Fruit fly (Drosophila melanogaster) whole organism, embryonic: ENCODE data around the gene CG18577.
A peak's percentile ranks its signal among the peaks of the same experiment; 100 is the strongest.

ENCODE experiments used
- CG11398 ChIP-seq: fragments of 200-800 bp; sonication (Bioruptor generic); optimal IDR thresholded peaks from 2 replicates; lab custom pipeline; 2016; ENCODE audit warnings: missing biosample characterization, missing genetic modification characterization
- CG11504 ChIP-seq: fragments of 200-800 bp; sonication (Bioruptor generic); optimal IDR thresholded peaks from 3 replicates; lab custom pipeline; 2019; ENCODE audit warnings: missing biosample characterization, mild to moderate bottlenecking, missing genetic modification characterization, moderate library complexity
- CG14014 ChIP-seq: fragments of 200-800 bp; sonication (Bioruptor generic); IDR thresholded peaks from 2 replicates; pipeline ENCODE4 v1.3.6; 2022; ENCODE audit warnings: missing biosample characterization, missing genetic modification characterization
- CG14050 ChIP-seq: fragments of 200-800 bp; sonication (Bioruptor generic); IDR thresholded peaks from 3 replicates; pipeline ENCODE4 v1.3.6; 2022; ENCODE audit warnings: missing biosample characterization, missing genetic modification characterization
- CG14441 ChIP-seq: fragments of 200-800 bp; sonication (Bioruptor generic); IDR thresholded peaks from 2 replicates; pipeline ENCODE4 v1.3.6; 2022; ENCODE audit warnings: missing biosample characterization, missing genetic modification characterization
- CG1647 ChIP-seq: fragments of 200-800 bp; sonication (Bioruptor generic); optimal IDR thresholded peaks from 3 replicates; lab custom pipeline; 2016; ENCODE audit warnings: missing biosample characterization, missing genetic modification characterization
- CG16815 ChIP-seq: fragments of 200-800 bp; sonication (Bioruptor generic); optimal IDR thresholded peaks from 3 replicates; lab custom pipeline; 2017; ENCODE audit warnings: missing biosample characterization, mild to moderate bottlenecking, missing genetic modification characterization
- CG17361 ChIP-seq: fragments of 200-800 bp; sonication (Bioruptor generic); IDR thresholded peaks from 3 replicates; pipeline ENCODE4 v1.3.6; 2022; ENCODE audit warnings: missing biosample characterization, missing genetic modification characterization
- CG17912 ChIP-seq: fragments of 200-800 bp; sonication (Bioruptor generic); optimal IDR thresholded peaks from 2 replicates; lab custom pipeline; 2018; ENCODE audit warnings: missing biosample characterization, mild to moderate bottlenecking, missing genetic modification characterization
- CG18619 ChIP-seq: fragments of 200-800 bp; sonication (Bioruptor generic); optimal IDR thresholded peaks from 3 replicates; lab custom pipeline; 2017; ENCODE audit warnings: missing biosample characterization, mild to moderate bottlenecking, missing genetic modification characterization
- CG2129 ChIP-seq: fragments of 200-800 bp; sonication (Bioruptor generic); IDR thresholded peaks from 2 replicates; pipeline ENCODE4 v1.3.6; 2022; ENCODE audit warnings: missing biosample characterization, missing genetic modification characterization; ENCODE audit not compliant: partially characterized antibody
- CG2875 ChIP-seq: fragments of 200-800 bp; sonication (Bioruptor generic); optimal IDR thresholded peaks from 2 replicates; lab custom pipeline; 2017; ENCODE audit warnings: missing biosample characterization, mild to moderate bottlenecking, missing genetic modification characterization, missing genetic modification reagents
- CG30020 ChIP-seq: fragments of 200-800 bp; optimal IDR thresholded peaks from 2 replicates; lab custom pipeline; 2019; ENCODE audit warnings: missing biosample characterization, mild to moderate bottlenecking, missing genetic modification characterization, moderate library complexity
- CG33213 ChIP-seq: fragments of 200-800 bp; sonication (Bioruptor generic); optimal IDR thresholded peaks from 3 replicates; lab custom pipeline; 2016; ENCODE audit warnings: missing biosample characterization, missing genetic modification characterization
- CG4404 ChIP-seq: fragments of 200-800 bp; sonication (Bioruptor generic); IDR thresholded peaks from 2 replicates; pipeline ENCODE4 v1.3.6; 2022; ENCODE audit warnings: missing biosample characterization, missing genetic modification characterization
- CG4854 ChIP-seq: fragments of 200-800 bp; sonication (Bioruptor generic); optimal IDR thresholded peaks from 2 replicates; lab custom pipeline; 2016; ENCODE audit warnings: missing biosample characterization, missing genetic modification characterization, inconsistent platforms
- CG7786 ChIP-seq: fragments of 200-800 bp; sonication (Bioruptor generic); optimal IDR thresholded peaks from 2 replicates; lab custom pipeline; 2016; ENCODE audit warnings: missing biosample characterization, missing genetic modification characterization
- CG8359 ChIP-seq: fragments of 200-800 bp; sonication (Bioruptor generic); optimal IDR thresholded peaks from 2 replicates; lab custom pipeline; 2017; ENCODE audit warnings: missing biosample characterization, mild to moderate bottlenecking, missing genetic modification characterization, borderline replicate concordance
- D19B ChIP-seq: fragments of 200-800 bp; sonication (Bioruptor generic); optimal IDR thresholded peaks from 2 replicates; lab custom pipeline; 2017; ENCODE audit warnings: missing biosample characterization, mild to moderate bottlenecking, missing genetic modification characterization
- Dfd ChIP-seq, 2 experiments: fragments of >200 bp; optimal IDR thresholded peaks; 2 replicates each; lab custom pipeline; 2017; ENCODE audit warnings: missing biosample characterization in 2 of 2, missing genetic modification characterization in 2 of 2
- Hand ChIP-seq: fragments of 200-800 bp; sonication (Bioruptor generic); optimal IDR thresholded peaks from 2 replicates; lab custom pipeline; 2017; ENCODE audit warnings: mild to moderate bottlenecking, missing biosample characterization, missing genetic modification reagents, missing genetic modification characterization
- Hmr ChIP-seq: fragments of 200-800 bp; sonication (Bioruptor generic); optimal IDR thresholded peaks from 3 replicates; lab custom pipeline; 2017; ENCODE audit warnings: mild to moderate bottlenecking, missing biosample characterization, missing genetic modification reagents, missing genetic modification characterization
- Hr39 ChIP-seq: fragments of >200 bp; optimal IDR thresholded peaks from 2 replicates; lab custom pipeline; 2017
- Hr51 ChIP-seq, 2 experiments: fragments of 200-800 bp; sonication (Bioruptor generic); optimal IDR thresholded peaks; 2 replicates in 1 of 2; 3 replicates in 1 of 2; lab custom pipeline; 2016 to 2018; ENCODE audit warnings: missing biosample characterization in 2 of 2, missing genetic modification characterization in 2 of 2, mild to moderate bottlenecking in 1 of 2, moderate library complexity in 1 of 2
- Meics ChIP-seq: fragments of 200-800 bp; sonication (Bioruptor generic); optimal IDR thresholded peaks from 2 replicates; lab custom pipeline; 2017; ENCODE audit warnings: missing biosample characterization, mild to moderate bottlenecking, missing genetic modification characterization
- NFAT ChIP-seq: fragments of 200-800 bp; sonication (Bioruptor generic); IDR thresholded peaks from 2 replicates; pipeline ENCODE4 v1.3.6; 2022; ENCODE audit warnings: missing biosample characterization, missing genetic modification characterization
- Nf-YA ChIP-seq: fragments of 200-800 bp; sonication (Bioruptor generic); IDR thresholded peaks from 2 replicates; pipeline ENCODE4 v1.3.6; 2022; ENCODE audit warnings: missing biosample characterization, missing genetic modification characterization
- Ravus ChIP-seq: fragments of 200-800 bp; sonication (Bioruptor generic); IDR thresholded peaks from 2 replicates; pipeline ENCODE4 v1.3.6; 2022; ENCODE audit warnings: missing biosample characterization, missing genetic modification characterization
- Ssrp ChIP-seq: fragments of 200-800 bp; sonication (Bioruptor generic); optimal IDR thresholded peaks from 2 replicates; lab custom pipeline; 2018; ENCODE audit warnings: missing biosample characterization, mild to moderate bottlenecking, missing genetic modification characterization, moderate library complexity
- YL-1 ChIP-seq: fragments of 200-800 bp; sonication (Bioruptor generic); optimal IDR thresholded peaks from 3 replicates; lab custom pipeline; 2017; ENCODE audit warnings: missing biosample characterization, mild to moderate bottlenecking, missing genetic modification characterization
- ara ChIP-seq: fragments of 200-800 bp; sonication (Bioruptor generic); IDR thresholded peaks from 2 replicates; pipeline ENCODE4 v1.3.6; 2022; ENCODE audit warnings: missing biosample characterization, missing genetic modification characterization
- ase ChIP-seq: fragments of 200-800 bp; sonication (Bioruptor generic); IDR thresholded peaks from 3 replicates; pipeline ENCODE4 v1.3.6; 2022; ENCODE audit warnings: missing biosample characterization, missing genetic modification characterization
- crc ChIP-seq: fragments of 200-800 bp; sonication (Bioruptor generic); optimal IDR thresholded peaks from 2 replicates; lab custom pipeline; 2016; ENCODE audit warnings: missing biosample characterization, missing genetic modification characterization
- danr ChIP-seq: fragments of 200-800 bp; sonication (Bioruptor generic); IDR thresholded peaks from 2 replicates; pipeline ENCODE4 v1.3.6; 2022; ENCODE audit warnings: missing biosample characterization, missing genetic modification characterization
- h ChIP-seq: fragments of >200 bp; optimal IDR thresholded peaks from 2 replicates; lab custom pipeline; 2017
- ham ChIP-seq: fragments of 200-800 bp; sonication (Bioruptor generic); IDR thresholded peaks from 2 replicates; pipeline ENCODE4 v1.3.6; 2022; ENCODE audit warnings: missing biosample characterization, missing genetic modification characterization
- hth ChIP-seq: fragments of >200 bp; optimal IDR thresholded peaks from 2 replicates; lab custom pipeline; 2017; ENCODE audit warnings: inconsistent platforms
- ken ChIP-seq: fragments of 200-800 bp; sonication (Bioruptor generic); IDR thresholded peaks from 3 replicates; pipeline ENCODE4 v1.3.6; 2022; ENCODE audit warnings: missing biosample characterization, missing genetic modification characterization
- pb ChIP-seq: fragments of 200-800 bp; sonication (Bioruptor generic); optimal IDR thresholded peaks from 3 replicates; lab custom pipeline; 2016; ENCODE audit warnings: missing biosample characterization, missing genetic modification characterization
- phol ChIP-seq: fragments of 200-800 bp; sonication (Bioruptor generic); optimal IDR thresholded peaks from 3 replicates; lab custom pipeline; 2018; ENCODE audit warnings: missing biosample characterization, mild to moderate bottlenecking, missing genetic modification characterization, moderate library complexity
- psq ChIP-seq: fragments of 200-800 bp; sonication (Bioruptor generic); optimal IDR thresholded peaks from 2 replicates; lab custom pipeline; 2017; ENCODE audit warnings: missing biosample characterization, missing genetic modification characterization
- row ChIP-seq: fragments of 200-800 bp; sonication (Bioruptor generic); IDR thresholded peaks from 3 replicates; pipeline ENCODE4 v1.3.6; 2022; ENCODE audit warnings: missing biosample characterization, missing genetic modification characterization
- sd ChIP-seq: fragments of 200-800 bp; sonication (Bioruptor generic); optimal IDR thresholded peaks from 3 replicates; lab custom pipeline; 2018; ENCODE audit warnings: missing biosample characterization, mild to moderate bottlenecking, missing genetic modification characterization, moderate library complexity
- so ChIP-seq: fragments of 200-800 bp; sonication (Bioruptor generic); IDR thresholded peaks from 3 replicates; pipeline ENCODE4 v1.3.6; 2022; ENCODE audit warnings: missing biosample characterization, missing genetic modification characterization
- sqz ChIP-seq: fragments of 200-800 bp; sonication (Bioruptor generic); optimal IDR thresholded peaks from 3 replicates; lab custom pipeline; 2018; ENCODE audit warnings: missing biosample characterization, mild to moderate bottlenecking, missing genetic modification characterization
- sr ChIP-seq: fragments of 200-800 bp; sonication (Bioruptor generic); IDR thresholded peaks from 3 replicates; pipeline ENCODE4 v1.3.6; 2022; ENCODE audit warnings: missing biosample characterization, missing genetic modification characterization
- toy ChIP-seq: fragments of 200-800 bp; sonication (Bioruptor generic); IDR thresholded peaks from 2 replicates; pipeline ENCODE4 v1.3.6; 2022; ENCODE audit warnings: missing biosample characterization, missing genetic modification characterization
- trem ChIP-seq: fragments of 200-800 bp; optimal IDR thresholded peaks from 3 replicates; lab custom pipeline; 2019; ENCODE audit warnings: missing biosample characterization, mild to moderate bottlenecking, missing genetic modification characterization, moderate library complexity
- unc-4 ChIP-seq: fragments of 200-800 bp; sonication (Bioruptor generic); IDR thresholded peaks from 2 replicates; pipeline ENCODE4 v1.3.6; 2022; ENCODE audit warnings: missing biosample characterization, missing genetic modification characterization; ENCODE audit not compliant: partially characterized antibody
- wdn ChIP-seq: fragments of 200-800 bp; sonication (Bioruptor generic); IDR thresholded peaks from 2 replicates; pipeline ENCODE4 v1.3.6; 2022; ENCODE audit warnings: missing biosample characterization, missing genetic modification characterization

CG18577 gene

DNA sequence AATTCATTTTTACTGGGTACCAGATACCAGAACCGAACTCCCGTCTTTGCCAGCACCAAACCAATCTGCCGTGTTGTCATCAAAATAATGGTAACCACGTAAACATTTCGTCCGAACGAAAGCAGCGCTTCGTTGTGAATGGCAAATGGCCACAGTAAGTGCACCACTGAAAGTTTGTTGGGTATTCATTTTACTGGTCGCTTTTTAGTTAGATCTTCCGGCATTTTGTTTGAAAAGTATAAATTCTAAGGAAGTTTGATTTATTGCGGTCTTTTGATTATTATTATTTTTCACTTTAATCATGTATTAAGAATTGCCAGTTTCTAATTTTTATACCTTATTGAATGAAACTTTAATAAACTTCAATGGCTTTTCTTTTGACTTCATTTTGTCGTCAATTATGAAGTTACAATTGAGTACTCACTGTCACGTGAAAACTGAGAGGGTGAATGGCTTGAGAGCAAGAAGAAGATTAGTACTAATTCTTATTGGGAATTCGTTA is 18.6 kb downstream of the CG18577 start, which contains the start of gene ZnT86D (continued):
- TF ChIP-seq crc (GFP tag; lab: Kevin White, UChicago) (no peak), Dfd (GFP tag; optimal IDR thresholded peaks at IDR 0.05; lab: Kevin White, UChicago) (no peak), psq (GFP tag; lab: Kevin White, UChicago) (no peak), unc-4 (peak; percentile 43; the same call in 1 of the 2 replicates), CG4854 (GFP tag; lab: Kevin White, UChicago) (no peak), h (lab: Kevin White, UChicago) (no peak), YL-1 (peak; percentile 80), ken (GFP tag; lab: Robert Waterston, UW) (0 out of 3 replicates have a peak, but pooled peaks have one; percentile 4)

DNA sequence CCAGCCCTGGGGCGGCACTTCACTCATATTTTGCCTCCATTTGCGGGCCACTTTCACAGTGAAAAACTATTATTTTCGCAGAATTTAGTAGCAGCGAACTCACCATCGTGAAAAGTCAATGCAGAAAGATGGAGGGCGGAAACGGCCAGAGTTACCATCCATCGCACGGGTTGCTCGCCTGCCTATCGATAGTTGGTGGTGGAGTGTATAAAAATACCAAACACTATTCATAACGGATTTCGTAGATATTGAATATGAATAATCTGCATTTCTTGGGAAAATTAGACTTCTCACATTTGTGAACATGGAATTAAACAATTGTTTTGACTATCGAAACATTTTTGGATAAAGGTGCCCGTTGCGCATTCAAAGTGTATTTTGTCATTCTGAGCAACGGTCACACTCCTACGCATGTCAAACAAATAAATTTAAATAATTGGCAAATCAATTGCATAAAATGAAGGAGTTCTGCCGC is 20.3 kb downstream of the CG18577 start, which contains the start of the genes RpS25 and CG4820:
Gene RpS25 (minus strand): TSS at position 132 of the 475 bp plus-strand sequence.
Gene CG4820 (plus strand): TSS at position 380 of the 475 bp plus-strand sequence.
- TF ChIP-seq phol (tag; lab: Kevin White, UChicago) (peak; percentile 100), CG33213 (GFP tag; lab: Kevin White, UChicago) (peak; percentile 96), wdn (GFP tag; lab: Robert Waterston, UW) (peak; percentile 77), Hmr (GFP tag; lab: Kevin White, UChicago) (peak; percentile 97), CG18619 (peak; percentile 95), sr (GFP tag; lab: Robert Waterston, UW) (peak; percentile 82), NFAT (GFP tag; lab: Robert Waterston, UW) (peak; percentile 89), CG11398 (GFP tag; lab: Kevin White, UChicago) (peak; percentile 92), CG14050 (GFP tag; lab: Robert Waterston, UW) (peak; percentile 85), CG30020 (tag; lab: Kevin White, UChicago) (peak; percentile 84), ase (GFP tag; lab: Robert Waterston, UW) (peak; percentile 77), ham (GFP tag; lab: Robert Waterston, UW) (peak; percentile 55; the same call in 1 of the 2 replicates), Hr39 (lab: Kevin White, UChicago) (no peak), Nf-YA (GFP tag; lab: Robert Waterston, UW) (peak; percentile 79), Hr51 (GFP tag; optimal IDR thresholded peaks at IDR 0.05; lab: Kevin White, UChicago) (peak; percentile 84 to 86), CG2875 (GFP tag; lab: Kevin White, UChicago) (peak; percentile 92), CG17912 (peak; percentile 95), CG1647 (GFP tag; lab: Kevin White, UChicago) (peak; percentile 82), CG7786 (GFP tag; lab: Kevin White, UChicago) (peak; percentile 81), pb (GFP tag; lab: Kevin White, UChicago) (peak; percentile 93), row (GFP tag; lab: Robert Waterston, UW) (peak; percentile 73), CG4404 (peak; percentile 35; the same call in 1 of the 2 replicates), trem (tag; lab: Kevin White, UChicago) (peak; percentile 95), sqz (peak; percentile 91), danr (GFP tag; lab: Robert Waterston, UW) (peak; percentile 58; the same call in 1 of the 2 replicates), CG16815 (GFP tag; lab: Kevin White, UChicago) (peak; percentile 57), hth (lab: Kevin White, UChicago) (no peak), CG14441 (peak; percentile 75), ara (GFP tag; lab: Robert Waterston, UW) (peak; percentile 75), so (GFP tag; lab: Robert Waterston, UW) (peak; percentile 85), CG11504 (tag; lab: Kevin White, UChicago) (peak; percentile 84), Hand (peak; percentile 81), Ravus (peak; percentile 15), Ssrp (tag; lab: Kevin White, UChicago) (peak; percentile 81), CG14014 (GFP tag; lab: Robert Waterston, UW) (peak; percentile 79), CG2129 (peak; percentile 77), CG17361 (GFP tag; lab: Robert Waterston, UW) (peak; percentile 88), CG8359 (GFP tag; lab: Kevin White, UChicago) (peak; percentile 84), toy (peak; percentile 36; the same call in 1 of the 2 replicates), Meics (GFP tag; lab: Kevin White, UChicago) (peak; percentile 96), YL-1 (peak; percentile 99), sd (tag; lab: Kevin White, UChicago) (peak; percentile 57), D19B (GFP tag; lab: Kevin White, UChicago) (peak; percentile 75)
